Fruit fly (Drosophila melanogaster): ENCODE results near the gene CG31102.

- TF ChIP-seq CG1620 (GFP tag; optimal IDR thresholded peaks at IDR 0.05) (no peak), CG14711 (tag; optimal IDR thresholded peaks at IDR 0.05) (no peak), kay (GFP tag; ENCODE audit: borderline replicate concordance) (peak; percentile 90), cnc (optimal IDR thresholded peaks at IDR 0.05) (no peak), cic (GFP tag; optimal IDR thresholded peaks at IDR 0.05) (no peak), CG5204 (GFP tag; optimal IDR thresholded peaks at IDR 0.05) (no peak), toe (GFP tag; optimal IDR thresholded peaks at IDR 0.05) (no peak), CG7045 (GFP tag; optimal IDR thresholded peaks at IDR 0.05) (no peak), CG11617 (GFP tag; optimal IDR thresholded peaks at IDR 0.05) (no peak)
Observed at dm6 chr3R:25299507-25299964, 4.1 kb upstream of the CG31102 start, which contains the start of gene CG31288.
